Fruit fly (Drosophila melanogaster) whole organism, embryonic: ENCODE results near the gene Awh.

ENCODE experiments used
- Bteb2 ChIP-seq: fragments of 200-800 bp; sonication (Bioruptor generic); optimal IDR thresholded peaks from 2 replicates; lab custom pipeline; 2016; ENCODE audit warnings: missing biosample characterization, missing genetic modification characterization
- CG12236 ChIP-seq: fragments of 200-800 bp; sonication (Bioruptor generic); optimal IDR thresholded peaks from 2 replicates; lab custom pipeline; 2016; ENCODE audit warnings: missing biosample characterization, missing genetic modification characterization
- CG12942 ChIP-seq: fragments of 200-800 bp; sonication (Bioruptor generic); optimal IDR thresholded peaks from 3 replicates; lab custom pipeline; 2016; ENCODE audit warnings: missing biosample characterization, missing genetic modification characterization
- CG14667 ChIP-seq: fragments of 200-800 bp; sonication (Bioruptor generic); IDR thresholded peaks from 2 replicates; pipeline ENCODE4 v1.3.6; 2022; ENCODE audit warnings: missing biosample characterization, missing genetic modification characterization
- CG14710 ChIP-seq: fragments of 200-800 bp; sonication (Bioruptor generic); optimal IDR thresholded peaks from 3 replicates; lab custom pipeline; 2019; ENCODE audit warnings: missing biosample characterization, mild to moderate bottlenecking, missing genetic modification characterization, moderate library complexity
- CG17328 ChIP-seq: fragments of 200-800 bp; sonication (Bioruptor generic); IDR thresholded peaks from 2 replicates; pipeline ENCODE4 v1.3.6; 2022; ENCODE audit warnings: missing biosample characterization, missing genetic modification characterization
- CG18476 ChIP-seq: fragments of 200-800 bp; sonication (Bioruptor generic); optimal IDR thresholded peaks from 2 replicates; lab custom pipeline; 2016; ENCODE audit warnings: missing biosample characterization, mild to moderate bottlenecking, missing genetic modification characterization
- CG2116 ChIP-seq: fragments of 200-800 bp; sonication (Bioruptor generic); optimal IDR thresholded peaks from 3 replicates; lab custom pipeline; 2018; ENCODE audit warnings: missing biosample characterization, mild to moderate bottlenecking, missing genetic modification characterization
- CG30020 ChIP-seq: fragments of 200-800 bp; optimal IDR thresholded peaks from 2 replicates; lab custom pipeline; 2019; ENCODE audit warnings: missing biosample characterization, mild to moderate bottlenecking, missing genetic modification characterization, moderate library complexity
- CG32772 ChIP-seq: fragments of 200-800 bp; sonication (Bioruptor generic); IDR thresholded peaks from 2 replicates; pipeline ENCODE4 v1.3.6; 2022; ENCODE audit warnings: missing biosample characterization, missing genetic modification characterization
- CG34376 ChIP-seq: fragments of 200-800 bp; sonication (Bioruptor generic); optimal IDR thresholded peaks from 2 replicates; lab custom pipeline; 2018; ENCODE audit warnings: missing biosample characterization, mild to moderate bottlenecking, missing genetic modification characterization
- CG7963 ChIP-seq: fragments of 200-800 bp; sonication (Bioruptor generic); IDR thresholded peaks from 3 replicates; pipeline ENCODE4 v1.3.6; 2022; ENCODE audit warnings: missing biosample characterization, missing genetic modification characterization; ENCODE audit not compliant: partially characterized antibody
- CG7987 ChIP-seq: fragments of 200-800 bp; sonication (Bioruptor generic); optimal IDR thresholded peaks from 2 replicates; lab custom pipeline; 2018; ENCODE audit warnings: missing biosample characterization, mild to moderate bottlenecking, missing genetic modification characterization, moderate library complexity
- CG9437 ChIP-seq: fragments of 200-800 bp; sonication (Bioruptor generic); optimal IDR thresholded peaks from 2 replicates; lab custom pipeline; 2018; ENCODE audit warnings: missing biosample characterization, mild to moderate bottlenecking, missing genetic modification characterization
- CTCF ChIP-seq: fragments of 200-800 bp; sonication (Bioruptor generic); optimal IDR thresholded peaks from 2 replicates; lab custom pipeline; 2017; ENCODE audit warnings: missing biosample characterization, mild to moderate bottlenecking, missing genetic modification characterization, moderate library complexity
- CoRest ChIP-seq: fragments of 200-800 bp; sonication (Bioruptor generic); optimal IDR thresholded peaks from 3 replicates; lab custom pipeline; 2018; ENCODE audit warnings: missing biosample characterization, mild to moderate bottlenecking, missing genetic modification characterization, moderate library complexity
- HHEX ChIP-seq: fragments of 200-800 bp; sonication (Bioruptor generic); optimal IDR thresholded peaks from 3 replicates; lab custom pipeline; 2017; ENCODE audit warnings: missing biosample characterization, mild to moderate bottlenecking, missing genetic modification characterization, missing genetic modification reagents
- Hand ChIP-seq: fragments of 200-800 bp; sonication (Bioruptor generic); optimal IDR thresholded peaks from 2 replicates; lab custom pipeline; 2017; ENCODE audit warnings: mild to moderate bottlenecking, missing biosample characterization, missing genetic modification reagents, missing genetic modification characterization
- Hr51 ChIP-seq, 2 experiments: fragments of 200-800 bp; sonication (Bioruptor generic); optimal IDR thresholded peaks; 2 replicates in 1 of 2; 3 replicates in 1 of 2; lab custom pipeline; 2016 to 2018; ENCODE audit warnings: missing biosample characterization in 2 of 2, missing genetic modification characterization in 2 of 2, mild to moderate bottlenecking in 1 of 2, moderate library complexity in 1 of 2
- Scr ChIP-seq: fragments of 200-800 bp; sonication (Bioruptor generic); IDR thresholded peaks from 2 replicates; pipeline ENCODE4 v1.3.6; 2022; ENCODE audit warnings: missing biosample characterization, missing genetic modification characterization; ENCODE audit not compliant: partially characterized antibody
- btn ChIP-seq: fragments of 200-800 bp; sonication (Bioruptor generic); optimal IDR thresholded peaks from 2 replicates; lab custom pipeline; 2016; ENCODE audit warnings: missing biosample characterization, missing genetic modification characterization
- exex ChIP-seq: fragments of 200-800 bp; sonication (Bioruptor generic); optimal IDR thresholded peaks from 4 replicates; lab custom pipeline; 2018; ENCODE audit warnings: missing biosample characterization, mild to moderate bottlenecking, missing genetic modification characterization, moderate library complexity
- stwl ChIP-seq: fragments of 200-800 bp; sonication (Bioruptor generic); optimal IDR thresholded peaks from 3 replicates; lab custom pipeline; 2018; ENCODE audit warnings: missing biosample characterization, mild to moderate bottlenecking, missing genetic modification characterization, moderate library complexity
- toy ChIP-seq: fragments of 200-800 bp; sonication (Bioruptor generic); IDR thresholded peaks from 2 replicates; pipeline ENCODE4 v1.3.6; 2022; ENCODE audit warnings: missing biosample characterization, missing genetic modification characterization
- trh ChIP-seq: fragments of 200-800 bp; sonication (Bioruptor generic); optimal IDR thresholded peaks from 2 replicates; lab custom pipeline; 2016; ENCODE audit warnings: missing biosample characterization, missing genetic modification characterization

Gene Awh

dm6 chr3L:3908838-3909810, 63.1 kb downstream of the Awh start (continued):
- TF ChIP-seq CG32772 (GFP tag; lab: Robert Waterston, UW): no peak
- TF ChIP-seq CG9437 (GFP tag; lab: Kevin White, UChicago): peak; percentile 24
- TF ChIP-seq stwl (tag; lab: Kevin White, UChicago): peak; percentile 72
- peak; percentile 55 for TF ChIP-seq Scr
- TF ChIP-seq CG7987 (GFP tag; lab: Kevin White, UChicago): no peak
- peak; percentile 47 for TF ChIP-seq CG14710
- TF ChIP-seq, all 482 proteins: peak for 79

- TF ChIP-seq CG12236 (GFP tag; lab: Kevin White, UChicago) (no peak), Hand (GFP tag; lab: Kevin White, UChicago) (no peak), CTCF (GFP tag; lab: Kevin White, UChicago) (no peak), CG34376 (no peak), toy (GFP tag; lab: Robert Waterston, UW) (no peak), Bteb2 (GFP tag; lab: Kevin White, UChicago) (no peak), CG30020 (tag; lab: Kevin White, UChicago) (no peak), CG9437 (GFP tag; lab: Kevin White, UChicago) (no peak), HHEX (GFP tag; lab: Kevin White, UChicago) (no peak), CG12942 (no peak), trh (GFP tag; lab: Kevin White, UChicago) (no peak), Hr51 (GFP tag; optimal IDR thresholded peaks at IDR 0.05; lab: Kevin White, UChicago) (no peak), btn (GFP tag; lab: Kevin White, UChicago) (no peak), CG14667 (GFP tag; lab: Robert Waterston, UW) (no peak), exex (no peak), CG7963 (GFP tag; lab: Robert Waterston, UW) (no peak), CoRest (tag; lab: Kevin White, UChicago) (no peak), CG18476 (GFP tag; lab: Kevin White, UChicago) (no peak), CG2116 (GFP tag; lab: Kevin White, UChicago) (no peak), CG17328 (no peak)
These were observed 63.8 kb downstream of the Awh start, which contains the start of gene mge for dm6 chr3L:3909831-3910230. mge (minus strand) TSS chr3L:3909931.
